Fruit fly (Drosophila melanogaster) whole organism, wandering third instar larva: ENCODE data around the gene CG33003.

Experiments used
- Abd-B ChIP-seq: fragments of >200 bp; optimal IDR thresholded peaks from 2 replicates; lab custom pipeline; 2017; ENCODE audit warnings: missing biosample characterization, missing genetic modification characterization
- CG32264 ChIP-seq: fragments of 200-800 bp; sonication (Bioruptor generic); optimal IDR thresholded peaks from 2 replicates; lab custom pipeline; 2016; ENCODE audit warnings: missing biosample characterization, missing genetic modification characterization
- CG9705 ChIP-seq: fragments of 200-800 bp; sonication (Bioruptor generic); optimal IDR thresholded peaks from 2 replicates; lab custom pipeline; 2018; ENCODE audit warnings: missing biosample characterization, mild to moderate bottlenecking, missing genetic modification characterization
- CrebA ChIP-seq: fragments of 200-800 bp; sonication (Bioruptor generic); optimal IDR thresholded peaks from 2 replicates; lab custom pipeline; 2016; ENCODE audit warnings: missing biosample characterization, mild to moderate bottlenecking, missing genetic modification characterization, borderline replicate concordance
- Dfd ChIP-seq: fragments of >200 bp; optimal IDR thresholded peaks from 2 replicates; lab custom pipeline; 2017; ENCODE audit warnings: missing biosample characterization, missing genetic modification characterization
- Dif ChIP-seq: fragments of 200-275, 200-300 bp; sonication (Bioruptor generic); optimal IDR thresholded peaks from 2 replicates; lab custom pipeline; 2018; ENCODE audit warnings: missing biosample characterization, missing genetic modification characterization; ENCODE audit not compliant: partially characterized antibody
- GATAd ChIP-seq: sonication (Bioruptor generic); optimal IDR thresholded peaks from 2 replicates; lab custom pipeline; 2016; ENCODE audit warnings: missing biosample characterization, missing genetic modification characterization
- HLH106 ChIP-seq: fragments of 200-800 bp; optimal IDR thresholded peaks from 3 replicates; lab custom pipeline; 2019; ENCODE audit warnings: missing biosample characterization, mild to moderate bottlenecking, missing genetic modification characterization, moderate library complexity
- Hnf4 ChIP-seq: fragments of 200-800 bp; sonication (Bioruptor generic); optimal IDR thresholded peaks from 2 replicates; lab custom pipeline; 2016; ENCODE audit warnings: missing biosample characterization, mild to moderate bottlenecking, missing genetic modification characterization
- Hr78 ChIP-seq: fragments of >200 bp; optimal IDR thresholded peaks from 2 replicates; lab custom pipeline; 2017; ENCODE audit warnings: missing biosample characterization, missing genetic modification characterization
- Jra ChIP-seq: sonication (Bioruptor generic); optimal IDR thresholded peaks from 2 replicates; lab custom pipeline; 2016; ENCODE audit warnings: missing biosample characterization, missing genetic modification characterization
- Mio ChIP-seq: sonication (Bioruptor generic); optimal IDR thresholded peaks from 2 replicates; lab custom pipeline; 2016; ENCODE audit warnings: missing biosample characterization, missing genetic modification characterization
- OdsH ChIP-seq: fragments of 200-800 bp; sonication (Bioruptor generic); optimal IDR thresholded peaks from 2 replicates; lab custom pipeline; 2016; ENCODE audit warnings: missing biosample characterization, mild to moderate bottlenecking, missing genetic modification characterization
- Rel ChIP-seq, 2 experiments: fragments of 200-800 bp; sonication (Bioruptor generic) in 1 of 2; optimal IDR thresholded peaks; 2 replicates in 1 of 2; 3 replicates in 1 of 2; lab custom pipeline; 2016 to 2019; ENCODE audit warnings: mild to moderate bottlenecking in 2 of 2, missing biosample characterization in 2 of 2, missing genetic modification characterization in 2 of 2, moderate library complexity in 1 of 2
- Sp1 ChIP-seq: fragments of 200-800 bp; sonication (Bioruptor generic); optimal IDR thresholded peaks from 3 replicates; lab custom pipeline; 2019; ENCODE audit warnings: missing biosample characterization, mild to moderate bottlenecking, missing genetic modification characterization, moderate library complexity
- Vsx2 ChIP-seq: fragments of 200-300, 225-300 bp; sonication (Bioruptor generic); optimal IDR thresholded peaks from 2 replicates; lab custom pipeline; 2018; ENCODE audit warnings: missing biosample characterization, missing genetic modification characterization; ENCODE audit not compliant: partially characterized antibody
- br ChIP-seq: fragments of 200-800 bp; sonication (Bioruptor generic); optimal IDR thresholded peaks from 2 replicates; lab custom pipeline; 2016; ENCODE audit warnings: missing biosample characterization, missing genetic modification characterization
- dl ChIP-seq, 2 experiments: fragments of 175-275, 200-275 bp in 1 of 2; fragments of 200-275 bp in 1 of 2; sonication (Bioruptor generic); optimal IDR thresholded peaks; lab custom pipeline; 2018; ENCODE audit warnings: mild to moderate bottlenecking in 2 of 2, missing biosample characterization in 2 of 2, missing genetic modification characterization in 2 of 2, moderate library complexity in 2 of 2; ENCODE audit not compliant: partially characterized antibody in 2 of 2, insufficient read depth in 1 of 2
- dmrt93B ChIP-seq: fragments of 200-800 bp; sonication (Bioruptor generic); optimal IDR thresholded peaks from 2 replicates; lab custom pipeline; 2018; ENCODE audit warnings: missing biosample characterization, mild to moderate bottlenecking, missing genetic modification characterization
- dsf ChIP-seq: sonication (Bioruptor generic); optimal IDR thresholded peaks from 2 replicates; lab custom pipeline; 2016; ENCODE audit warnings: missing biosample characterization, missing genetic modification characterization, borderline replicate concordance
- ey ChIP-seq: fragments of 200-800 bp; sonication (Bioruptor generic); optimal IDR thresholded peaks from 2 replicates; lab custom pipeline; 2016; ENCODE audit warnings: missing biosample characterization, missing genetic modification characterization
- foxo ChIP-seq, 2 experiments: fragments of 200-800 bp; sonication (Bioruptor generic); optimal IDR thresholded peaks; 2 replicates in 1 of 2; 3 replicates in 1 of 2; lab custom pipeline; 2016 to 2017; ENCODE audit warnings: missing biosample characterization in 2 of 2, missing genetic modification characterization in 2 of 2
- fru ChIP-seq: fragments of 200-800 bp; sonication (Bioruptor generic); optimal IDR thresholded peaks from 3 replicates; lab custom pipeline; 2016; ENCODE audit warnings: missing biosample characterization, mild to moderate bottlenecking, missing genetic modification characterization
- h ChIP-seq: fragments of 200-800 bp; sonication (Bioruptor generic); optimal IDR thresholded peaks from 3 replicates; lab custom pipeline; 2016; ENCODE audit warnings: missing biosample characterization, mild to moderate bottlenecking, missing genetic modification characterization
- jim ChIP-seq: fragments of 175-275, 200-325 bp; sonication (Bioruptor generic); optimal IDR thresholded peaks from 2 replicates; lab custom pipeline; 2016; ENCODE audit warnings: missing biosample characterization, mild to moderate bottlenecking, missing genetic modification characterization
- lola ChIP-seq: fragments of >200 bp; optimal IDR thresholded peaks from 2 replicates; lab custom pipeline; 2017; ENCODE audit warnings: missing biosample characterization, missing genetic modification characterization
- pan ChIP-seq: fragments of >200 bp; optimal IDR thresholded peaks from 2 replicates; lab custom pipeline; 2017
- psq ChIP-seq: fragments of 200-800 bp; sonication (Bioruptor generic); optimal IDR thresholded peaks from 3 replicates; lab custom pipeline; 2017; ENCODE audit warnings: missing biosample characterization, mild to moderate bottlenecking, missing genetic modification characterization, moderate library complexity
- rgr ChIP-seq: fragments of 200-800 bp; sonication (Bioruptor generic); optimal IDR thresholded peaks from 3 replicates; lab custom pipeline; 2016; ENCODE audit warnings: missing biosample characterization, mild to moderate bottlenecking, missing genetic modification characterization
- sage ChIP-seq: fragments of 200-800 bp; sonication (Bioruptor generic); optimal IDR thresholded peaks from 2 replicates; lab custom pipeline; 2016; ENCODE audit warnings: missing biosample characterization, mild to moderate bottlenecking, missing genetic modification characterization
- sv ChIP-seq: fragments of 200-800 bp; sonication (Bioruptor generic); optimal IDR thresholded peaks from 3 replicates; lab custom pipeline; 2016; ENCODE audit warnings: missing biosample characterization, missing genetic modification characterization
- tai ChIP-seq: sonication (Bioruptor generic); optimal IDR thresholded peaks from 2 replicates; lab custom pipeline; 2016; ENCODE audit warnings: missing biosample characterization, missing genetic modification characterization
- usp ChIP-seq: fragments of >200 bp; optimal IDR thresholded peaks from 2 replicates; lab custom pipeline; 2017; ENCODE audit warnings: missing biosample characterization, missing genetic modification characterization
- woc ChIP-seq: sonication (Bioruptor generic); optimal IDR thresholded peaks from 2 replicates; lab custom pipeline; 2016; ENCODE audit warnings: missing biosample characterization, mild to moderate bottlenecking, missing genetic modification characterization

Gene CG33003

DNA sequence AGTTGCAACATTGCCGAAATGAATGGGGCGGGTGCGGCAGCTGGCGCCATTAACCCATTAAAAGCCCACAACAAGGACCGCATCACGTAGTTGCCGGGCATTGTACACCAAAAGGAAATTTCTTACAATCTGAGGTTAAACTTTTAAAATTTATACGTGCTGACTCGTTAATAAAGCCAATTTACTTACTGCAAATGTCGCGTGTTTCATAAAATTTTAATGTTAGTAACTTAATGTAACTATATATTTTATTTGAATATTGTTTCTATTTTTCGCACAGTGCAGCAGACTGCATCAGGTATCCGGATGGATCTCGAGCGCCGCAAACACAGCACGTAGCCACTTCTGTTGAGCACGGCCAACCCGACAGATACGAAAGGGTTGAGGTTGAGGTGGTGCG, 16.1 kb downstream of the CG33003 start:
- no peak for TF ChIP-seq Dif
- TF ChIP-seq dl (GFP tag; optimal IDR thresholded peaks at IDR 0.05; lab: Kevin White, UChicago; ENCODE audit: insufficient read depth in 1 of 2, partially characterized antibody in 2 of 2) = no peak
- peak; percentile 47 for TF ChIP-seq Sp1
- no peak for TF ChIP-seq woc (GFP tag; lab: Kevin White, UChicago)
- TF ChIP-seq HLH106 (tag; lab: Kevin White, UChicago) = peak; percentile 50
- peak in 1 of 2 experiments; percentile 32 for TF ChIP-seq foxo (GFP tag; optimal IDR thresholded peaks at IDR 0.05; lab: Kevin White, UChicago)
- TF ChIP-seq CG32264 = no peak
- peak; percentile 18 for TF ChIP-seq h (GFP tag; lab: Kevin White, UChicago)
- no peak for TF ChIP-seq GATAd (GFP tag; lab: Kevin White, UChicago)
- TF ChIP-seq Abd-B = no peak
- TF ChIP-seq sv = no peak
- no peak for TF ChIP-seq Mio
- TF ChIP-seq dmrt93B (GFP tag; lab: Kevin White, UChicago) = no peak
- no peak for TF ChIP-seq Vsx2 (GFP tag; lab: Kevin White, UChicago)
- no peak for TF ChIP-seq br (GFP tag; lab: Kevin White, UChicago)
- TF ChIP-seq sage (GFP tag; lab: Kevin White, UChicago) = no peak
- no peak for TF ChIP-seq psq (GFP tag; lab: Kevin White, UChicago)
- TF ChIP-seq Hnf4 (GFP tag; lab: Kevin White, UChicago) = no peak
- no peak for TF ChIP-seq Rel (GFP tag; optimal IDR thresholded peaks at IDR 0.05; lab: Kevin White, UChicago)
- no peak for TF ChIP-seq Rel (tag; optimal IDR thresholded peaks at IDR 0.05; lab: Kevin White, UChicago)
- no peak for TF ChIP-seq Hr78
- TF ChIP-seq ey (GFP tag; lab: Kevin White, UChicago) = peak; percentile 21
- no peak for TF ChIP-seq Jra (GFP tag; lab: Kevin White, UChicago)
- TF ChIP-seq rgr = no peak
- no peak for TF ChIP-seq tai
- no peak for TF ChIP-seq jim (GFP tag; lab: Kevin White, UChicago)
- TF ChIP-seq lola = no peak
- TF ChIP-seq CG9705 = no peak
- peak; percentile 8 for TF ChIP-seq OdsH
- peak; percentile 30 for TF ChIP-seq fru
- TF ChIP-seq CrebA (GFP tag; lab: Kevin White, UChicago) = no peak
- TF ChIP-seq Dfd (GFP tag; lab: Kevin White, UChicago) = no peak

- TF ChIP-seq OdsH = no peak
- TF ChIP-seq pan = no peak
- no peak for TF ChIP-seq usp (GFP tag; lab: Kevin White, UChicago)
- TF ChIP-seq Abd-B = no peak
- TF ChIP-seq GATAd (GFP tag; lab: Kevin White, UChicago) = no peak
- no peak for TF ChIP-seq HLH106 (tag; lab: Kevin White, UChicago)
These were observed 17.2 kb downstream of the CG33003 start for dm6 chr2L:4417982-4418381.

- TF ChIP-seq psq (GFP tag; lab: Kevin White, UChicago) (no peak), CrebA (GFP tag; lab: Kevin White, UChicago) (no peak), Hr78 (no peak), GATAd (GFP tag; lab: Kevin White, UChicago) (no peak), Jra (GFP tag; lab: Kevin White, UChicago) (no peak), rgr (no peak), CG9705 (no peak)
These were observed 18.1 kb downstream of the CG33003 start for dm6 chr2L:4418819-4419218.

DNA sequence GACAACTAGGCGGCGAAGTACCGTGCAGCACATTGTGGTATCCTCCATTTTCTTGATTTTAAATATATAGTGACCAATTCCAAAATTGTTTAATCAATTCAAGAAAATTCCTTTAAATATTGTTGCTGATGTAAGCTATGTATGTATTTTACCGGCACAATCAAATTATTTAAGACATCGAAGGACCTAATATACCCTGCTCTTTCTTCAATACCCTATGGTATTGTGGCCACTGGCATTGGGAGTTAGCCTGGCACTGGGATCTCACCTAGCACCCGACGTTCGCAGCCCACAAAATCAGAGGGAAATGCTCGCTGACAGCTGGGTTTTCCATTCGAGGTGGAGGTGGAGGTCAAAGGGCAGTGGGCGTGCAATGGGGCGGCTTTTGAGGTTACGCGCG, 21.4 kb downstream of the CG33003 start:
- peak in 1 of 2 experiments; percentile 7 for TF ChIP-seq foxo (GFP tag; optimal IDR thresholded peaks at IDR 0.05; lab: Kevin White, UChicago)
- no peak for TF ChIP-seq OdsH

DNA sequence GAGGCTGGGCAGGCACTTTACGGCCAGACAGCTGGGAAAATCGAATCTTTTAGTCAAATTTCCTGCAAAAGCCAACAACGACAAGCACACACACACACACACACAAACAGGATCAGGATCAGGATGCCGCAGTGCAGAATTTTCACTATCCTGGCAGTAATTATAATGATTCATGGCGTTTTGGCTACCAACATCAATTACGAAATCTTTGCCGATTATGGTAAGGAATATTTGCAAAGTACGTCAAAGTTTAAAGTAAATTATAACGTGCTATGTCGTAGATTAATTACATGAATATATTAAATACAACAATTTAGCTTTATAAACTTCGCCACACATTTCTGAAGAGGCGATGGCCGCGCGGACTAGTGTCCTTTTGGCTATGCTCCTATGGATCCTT, 32.9 kb downstream of the CG33003 start, which contains the start of the genes CG34177 and CG34178:
CG34177 (plus strand) TSS at position 301 of the 400 bp plus-strand sequence.
CG34178 (plus strand) TSS at position 301 of the 400 bp plus-strand sequence.
- no peak for TF ChIP-seq GATAd (GFP tag; lab: Kevin White, UChicago)
- TF ChIP-seq lola = no peak
- no peak for TF ChIP-seq dsf
- TF ChIP-seq ey (GFP tag; lab: Kevin White, UChicago) = no peak
- TF ChIP-seq Abd-B = no peak
